Fruit fly (Drosophila melanogaster) whole organism, wandering third instar larva: ENCODE measurements around the gene CG3719.

Source experiments
- Abd-B ChIP-seq: fragments of >200 bp; optimal IDR thresholded peaks from 2 replicates; lab custom pipeline; 2017; ENCODE audit warnings: missing biosample characterization, missing genetic modification characterization
- CG32264 ChIP-seq: fragments of 200-800 bp; sonication (Bioruptor generic); optimal IDR thresholded peaks from 2 replicates; lab custom pipeline; 2016; ENCODE audit warnings: missing biosample characterization, missing genetic modification characterization
- CG9705 ChIP-seq: fragments of 200-800 bp; sonication (Bioruptor generic); optimal IDR thresholded peaks from 2 replicates; lab custom pipeline; 2018; ENCODE audit warnings: missing biosample characterization, mild to moderate bottlenecking, missing genetic modification characterization
- CrebA ChIP-seq: fragments of 200-800 bp; sonication (Bioruptor generic); optimal IDR thresholded peaks from 2 replicates; lab custom pipeline; 2016; ENCODE audit warnings: missing biosample characterization, mild to moderate bottlenecking, missing genetic modification characterization, borderline replicate concordance
- Dfd ChIP-seq: fragments of >200 bp; optimal IDR thresholded peaks from 2 replicates; lab custom pipeline; 2017; ENCODE audit warnings: missing biosample characterization, missing genetic modification characterization
- Dif ChIP-seq: fragments of 200-275, 200-300 bp; sonication (Bioruptor generic); optimal IDR thresholded peaks from 2 replicates; lab custom pipeline; 2018; ENCODE audit warnings: missing biosample characterization, missing genetic modification characterization; ENCODE audit not compliant: partially characterized antibody
- GATAd ChIP-seq: sonication (Bioruptor generic); optimal IDR thresholded peaks from 2 replicates; lab custom pipeline; 2016; ENCODE audit warnings: missing biosample characterization, missing genetic modification characterization
- HLH106 ChIP-seq: fragments of 200-800 bp; optimal IDR thresholded peaks from 3 replicates; lab custom pipeline; 2019; ENCODE audit warnings: missing biosample characterization, mild to moderate bottlenecking, missing genetic modification characterization, moderate library complexity
- Hnf4 ChIP-seq: fragments of 200-800 bp; sonication (Bioruptor generic); optimal IDR thresholded peaks from 2 replicates; lab custom pipeline; 2016; ENCODE audit warnings: missing biosample characterization, mild to moderate bottlenecking, missing genetic modification characterization
- Hr78 ChIP-seq: fragments of >200 bp; optimal IDR thresholded peaks from 2 replicates; lab custom pipeline; 2017; ENCODE audit warnings: missing biosample characterization, missing genetic modification characterization
- Hr83 ChIP-seq: fragments of 200-300 bp; sonication (Bioruptor generic); optimal IDR thresholded peaks from 2 replicates; lab custom pipeline; 2016; ENCODE audit warnings: missing biosample characterization, mild to moderate bottlenecking, missing genetic modification characterization, moderate library complexity; ENCODE audit not compliant: poor library complexity, severe bottlenecking
- Jra ChIP-seq: sonication (Bioruptor generic); optimal IDR thresholded peaks from 2 replicates; lab custom pipeline; 2016; ENCODE audit warnings: missing biosample characterization, missing genetic modification characterization
- Mio ChIP-seq: sonication (Bioruptor generic); optimal IDR thresholded peaks from 2 replicates; lab custom pipeline; 2016; ENCODE audit warnings: missing biosample characterization, missing genetic modification characterization
- Myc ChIP-seq: fragments of >200 bp; optimal IDR thresholded peaks from 2 replicates; lab custom pipeline; 2017
- N ChIP-seq: fragments of >200 bp; optimal IDR thresholded peaks from 2 replicates; lab custom pipeline; 2018; ENCODE audit warnings: missing biosample characterization, missing external identifiers, missing genetic modification characterization
- OdsH ChIP-seq: fragments of 200-800 bp; sonication (Bioruptor generic); optimal IDR thresholded peaks from 2 replicates; lab custom pipeline; 2016; ENCODE audit warnings: missing biosample characterization, mild to moderate bottlenecking, missing genetic modification characterization
- Rel ChIP-seq, 2 experiments: fragments of 200-800 bp; sonication (Bioruptor generic) in 1 of 2; optimal IDR thresholded peaks; 2 replicates in 1 of 2; 3 replicates in 1 of 2; lab custom pipeline; 2016 to 2019; ENCODE audit warnings: mild to moderate bottlenecking in 2 of 2, missing biosample characterization in 2 of 2, missing genetic modification characterization in 2 of 2, moderate library complexity in 1 of 2
- Sp1 ChIP-seq: fragments of 200-800 bp; sonication (Bioruptor generic); optimal IDR thresholded peaks from 3 replicates; lab custom pipeline; 2019; ENCODE audit warnings: missing biosample characterization, mild to moderate bottlenecking, missing genetic modification characterization, moderate library complexity
- Vsx2 ChIP-seq: fragments of 200-300, 225-300 bp; sonication (Bioruptor generic); optimal IDR thresholded peaks from 2 replicates; lab custom pipeline; 2018; ENCODE audit warnings: missing biosample characterization, missing genetic modification characterization; ENCODE audit not compliant: partially characterized antibody
- br ChIP-seq: fragments of 200-800 bp; sonication (Bioruptor generic); optimal IDR thresholded peaks from 2 replicates; lab custom pipeline; 2016; ENCODE audit warnings: missing biosample characterization, missing genetic modification characterization
- brk ChIP-seq: fragments of 200-800 bp; sonication (Bioruptor generic); optimal IDR thresholded peaks from 2 replicates; lab custom pipeline; 2016; ENCODE audit warnings: missing biosample characterization, mild to moderate bottlenecking, missing genetic modification characterization
- dl ChIP-seq, 2 experiments: fragments of 175-275, 200-275 bp in 1 of 2; fragments of 200-275 bp in 1 of 2; sonication (Bioruptor generic); optimal IDR thresholded peaks; lab custom pipeline; 2018; ENCODE audit warnings: mild to moderate bottlenecking in 2 of 2, missing biosample characterization in 2 of 2, missing genetic modification characterization in 2 of 2, moderate library complexity in 2 of 2; ENCODE audit not compliant: partially characterized antibody in 2 of 2, insufficient read depth in 1 of 2
- dmrt93B ChIP-seq: fragments of 200-800 bp; sonication (Bioruptor generic); optimal IDR thresholded peaks from 2 replicates; lab custom pipeline; 2018; ENCODE audit warnings: missing biosample characterization, mild to moderate bottlenecking, missing genetic modification characterization
- dsf ChIP-seq: sonication (Bioruptor generic); optimal IDR thresholded peaks from 2 replicates; lab custom pipeline; 2016; ENCODE audit warnings: missing biosample characterization, missing genetic modification characterization, borderline replicate concordance
- ey ChIP-seq: fragments of 200-800 bp; sonication (Bioruptor generic); optimal IDR thresholded peaks from 2 replicates; lab custom pipeline; 2016; ENCODE audit warnings: missing biosample characterization, missing genetic modification characterization
- foxo ChIP-seq, 2 experiments: fragments of 200-800 bp; sonication (Bioruptor generic); optimal IDR thresholded peaks; 2 replicates in 1 of 2; 3 replicates in 1 of 2; lab custom pipeline; 2016 to 2017; ENCODE audit warnings: missing biosample characterization in 2 of 2, missing genetic modification characterization in 2 of 2
- fru ChIP-seq: fragments of 200-800 bp; sonication (Bioruptor generic); optimal IDR thresholded peaks from 3 replicates; lab custom pipeline; 2016; ENCODE audit warnings: missing biosample characterization, mild to moderate bottlenecking, missing genetic modification characterization
- h ChIP-seq: fragments of 200-800 bp; sonication (Bioruptor generic); optimal IDR thresholded peaks from 3 replicates; lab custom pipeline; 2016; ENCODE audit warnings: missing biosample characterization, mild to moderate bottlenecking, missing genetic modification characterization
- jim ChIP-seq: fragments of 175-275, 200-325 bp; sonication (Bioruptor generic); optimal IDR thresholded peaks from 2 replicates; lab custom pipeline; 2016; ENCODE audit warnings: missing biosample characterization, mild to moderate bottlenecking, missing genetic modification characterization
- lola ChIP-seq: fragments of >200 bp; optimal IDR thresholded peaks from 2 replicates; lab custom pipeline; 2017; ENCODE audit warnings: missing biosample characterization, missing genetic modification characterization
- pan ChIP-seq: fragments of >200 bp; optimal IDR thresholded peaks from 2 replicates; lab custom pipeline; 2017
- psq ChIP-seq: fragments of 200-800 bp; sonication (Bioruptor generic); optimal IDR thresholded peaks from 3 replicates; lab custom pipeline; 2017; ENCODE audit warnings: missing biosample characterization, mild to moderate bottlenecking, missing genetic modification characterization, moderate library complexity
- rgr ChIP-seq: fragments of 200-800 bp; sonication (Bioruptor generic); optimal IDR thresholded peaks from 3 replicates; lab custom pipeline; 2016; ENCODE audit warnings: missing biosample characterization, mild to moderate bottlenecking, missing genetic modification characterization
- sage ChIP-seq: fragments of 200-800 bp; sonication (Bioruptor generic); optimal IDR thresholded peaks from 2 replicates; lab custom pipeline; 2016; ENCODE audit warnings: missing biosample characterization, mild to moderate bottlenecking, missing genetic modification characterization
- sv ChIP-seq: fragments of 200-800 bp; sonication (Bioruptor generic); optimal IDR thresholded peaks from 3 replicates; lab custom pipeline; 2016; ENCODE audit warnings: missing biosample characterization, missing genetic modification characterization
- tai ChIP-seq: sonication (Bioruptor generic); optimal IDR thresholded peaks from 2 replicates; lab custom pipeline; 2016; ENCODE audit warnings: missing biosample characterization, missing genetic modification characterization
- usp ChIP-seq: fragments of >200 bp; optimal IDR thresholded peaks from 2 replicates; lab custom pipeline; 2017; ENCODE audit warnings: missing biosample characterization, missing genetic modification characterization
- woc ChIP-seq: sonication (Bioruptor generic); optimal IDR thresholded peaks from 2 replicates; lab custom pipeline; 2016; ENCODE audit warnings: missing biosample characterization, mild to moderate bottlenecking, missing genetic modification characterization

CG3719 gene

dm6 chrX:1399056-1400003, 19.1 kb upstream of the CG3719 start (continued):
- no peak for TF ChIP-seq N (GFP tag; lab: Kevin White, UChicago)
- TF ChIP-seq GATAd (GFP tag; lab: Kevin White, UChicago): no peak
- TF ChIP-seq pan: no peak
- TF ChIP-seq Mio (GFP tag; lab: Kevin White, UChicago): no peak
- TF ChIP-seq HLH106 (tag; lab: Kevin White, UChicago): no peak
- TF ChIP-seq usp (GFP tag; lab: Kevin White, UChicago): no peak
- no peak for TF ChIP-seq sv (GFP tag; lab: Kevin White, UChicago)
- TF ChIP-seq brk (GFP tag; lab: Kevin White, UChicago): no peak
- no peak for TF ChIP-seq CrebA (GFP tag; lab: Kevin White, UChicago)
- TF ChIP-seq Dfd (GFP tag; lab: Kevin White, UChicago): no peak
- no peak for TF ChIP-seq CG9705 (GFP tag; lab: Kevin White, UChicago)
- no peak for TF ChIP-seq CG32264 (GFP tag; lab: Kevin White, UChicago)
- TF ChIP-seq, all 38 proteins: peak for 12

dm6 chrX:1398455-1399055, 18.3 kb upstream of the CG3719 start:
- TF ChIP-seq CG32264 (GFP tag; lab: Kevin White, UChicago) (peak; percentile 55), tai (GFP tag; lab: Kevin White, UChicago) (no peak), Hr78 (GFP tag; lab: Kevin White, UChicago) (no peak), Dfd (GFP tag; lab: Kevin White, UChicago) (no peak), sv (GFP tag; lab: Kevin White, UChicago) (peak; percentile 31), CG9705 (GFP tag; lab: Kevin White, UChicago) (peak; percentile 69), lola (no peak), Vsx2 (GFP tag; lab: Kevin White, UChicago) (peak; percentile 26), Mio (GFP tag; lab: Kevin White, UChicago) (no peak), pan (no peak), GATAd (GFP tag; lab: Kevin White, UChicago) (no peak), psq (GFP tag; lab: Kevin White, UChicago) (peak; percentile 74), Hr83 (GFP tag; lab: Kevin White, UChicago) (no peak), jim (GFP tag; lab: Kevin White, UChicago) (no peak), foxo (GFP tag; optimal IDR thresholded peaks at IDR 0.05; lab: Kevin White, UChicago) (peak in 1 of 2 experiments; percentile 83), usp (GFP tag; lab: Kevin White, UChicago) (no peak), Abd-B (GFP tag; lab: Kevin White, UChicago) (no peak), Dif (GFP tag; lab: Kevin White, UChicago) (no peak), br (GFP tag; lab: Kevin White, UChicago) (peak; percentile 85), dl (GFP tag; optimal IDR thresholded peaks at IDR 0.05; lab: Kevin White, UChicago; ENCODE audit: insufficient read depth in 1 of 2, partially characterized antibody in 2 of 2) (no peak), CrebA (GFP tag; lab: Kevin White, UChicago) (no peak), fru (GFP tag; lab: Kevin White, UChicago) (peak; percentile 86), Rel (GFP tag; optimal IDR thresholded peaks at IDR 0.05; lab: Kevin White, UChicago) (no peak), Rel (tag; optimal IDR thresholded peaks at IDR 0.05; lab: Kevin White, UChicago) (peak; percentile 83), Myc (lab: Kevin White, UChicago) (no peak), sage (GFP tag; lab: Kevin White, UChicago) (peak; percentile 44), ey (peak; percentile 83), HLH106 (tag; lab: Kevin White, UChicago) (peak; percentile 83), dsf (GFP tag; lab: Kevin White, UChicago) (no peak), dmrt93B (GFP tag; lab: Kevin White, UChicago) (peak; percentile 79), woc (peak; percentile 98), N (GFP tag; lab: Kevin White, UChicago) (no peak), rgr (GFP tag; lab: Kevin White, UChicago) (peak; percentile 62), Sp1 (GFP tag; lab: Kevin White, UChicago) (peak; percentile 62), h (GFP tag; lab: Kevin White, UChicago) (peak; percentile 83), Hnf4 (GFP tag; lab: Kevin White, UChicago) (no peak), brk (GFP tag; lab: Kevin White, UChicago) (no peak), OdsH (GFP tag; lab: Kevin White, UChicago) (peak; percentile 72), Jra (GFP tag; lab: Kevin White, UChicago) (peak; percentile 18)
